Fruit fly (Drosophila melanogaster) whole organism, embryonic: ENCODE measurements around the gene stas.
A peak's percentile ranks its signal among the peaks of the same experiment; 100 is the strongest.

Experiments used
- CG11696 ChIP-seq: fragments of 200-800 bp; sonication (Bioruptor generic); IDR thresholded peaks from 2 replicates; pipeline ENCODE4 v1.3.6; 2022; ENCODE audit warnings: missing biosample characterization, missing genetic modification characterization
- CG12104 ChIP-seq: fragments of 200-800 bp; sonication (Bioruptor generic); optimal IDR thresholded peaks from 3 replicates; lab custom pipeline; 2016; ENCODE audit warnings: missing biosample characterization, missing genetic modification characterization
- CG12769 ChIP-seq: fragments of 200-800 bp; sonication (Bioruptor generic); optimal IDR thresholded peaks from 2 replicates; lab custom pipeline; 2019; ENCODE audit warnings: missing biosample characterization, mild to moderate bottlenecking, missing genetic modification characterization, moderate library complexity
- CG13123 ChIP-seq: fragments of 200-800 bp; sonication (Bioruptor generic); optimal IDR thresholded peaks from 2 replicates; lab custom pipeline; 2016; ENCODE audit warnings: missing biosample characterization, missing genetic modification characterization
- CG13287 ChIP-seq: fragments of 200-800 bp; sonication (Bioruptor generic); IDR thresholded peaks from 2 replicates; pipeline ENCODE4 v1.3.6; 2022; ENCODE audit warnings: missing biosample characterization, missing genetic modification characterization; ENCODE audit not compliant: partially characterized antibody
- CG1603 ChIP-seq: fragments of 200-800 bp; sonication (Bioruptor generic); optimal IDR thresholded peaks from 2 replicates; lab custom pipeline; 2019; ENCODE audit warnings: missing biosample characterization, mild to moderate bottlenecking, missing genetic modification characterization, moderate library complexity
- CG34376 ChIP-seq: fragments of 200-800 bp; sonication (Bioruptor generic); optimal IDR thresholded peaks from 2 replicates; lab custom pipeline; 2018; ENCODE audit warnings: missing biosample characterization, mild to moderate bottlenecking, missing genetic modification characterization
- CG3838 ChIP-seq: fragments of 200-800 bp; sonication (Bioruptor generic); optimal IDR thresholded peaks from 3 replicates; lab custom pipeline; 2016; ENCODE audit warnings: missing biosample characterization, missing genetic modification characterization
- CG3847 ChIP-seq: fragments of 200-800 bp; sonication (Bioruptor generic); IDR thresholded peaks from 2 replicates; pipeline ENCODE4 v1.3.6; 2022; ENCODE audit warnings: missing biosample characterization, missing genetic modification characterization
- CG4360 ChIP-seq: fragments of 200-800 bp; sonication (Bioruptor generic); IDR thresholded peaks from 2 replicates; pipeline ENCODE4 v1.3.6; 2022; ENCODE audit warnings: missing biosample characterization, missing genetic modification characterization
- CG6854 ChIP-seq: fragments of 200-800 bp; sonication (Bioruptor generic); optimal IDR thresholded peaks from 3 replicates; lab custom pipeline; 2017; ENCODE audit warnings: missing biosample characterization, mild to moderate bottlenecking, missing genetic modification characterization
- CG7271 ChIP-seq: fragments of 200-800 bp; sonication (Bioruptor generic); optimal IDR thresholded peaks from 2 replicates; lab custom pipeline; 2018; ENCODE audit warnings: missing biosample characterization, mild to moderate bottlenecking, missing genetic modification characterization, moderate library complexity
- D19B ChIP-seq: fragments of 200-800 bp; sonication (Bioruptor generic); optimal IDR thresholded peaks from 2 replicates; lab custom pipeline; 2017; ENCODE audit warnings: missing biosample characterization, mild to moderate bottlenecking, missing genetic modification characterization
- Doc2 ChIP-seq: fragments of 200-800 bp; sonication (Bioruptor generic); IDR thresholded peaks from 2 replicates; pipeline ENCODE4 v1.3.6; 2022; ENCODE audit warnings: missing biosample characterization, missing genetic modification characterization
- Drgx ChIP-seq: fragments of 200-800 bp; sonication (Bioruptor generic); IDR thresholded peaks from 2 replicates; pipeline ENCODE4 v1.3.6; 2022; ENCODE audit warnings: missing biosample characterization, missing genetic modification characterization
- HHEX ChIP-seq: fragments of 200-800 bp; sonication (Bioruptor generic); optimal IDR thresholded peaks from 3 replicates; lab custom pipeline; 2017; ENCODE audit warnings: missing biosample characterization, mild to moderate bottlenecking, missing genetic modification characterization, missing genetic modification reagents
- HLH3B ChIP-seq: fragments of 200-800 bp; sonication (Bioruptor generic); IDR thresholded peaks from 2 replicates; pipeline ENCODE4 v1.3.6; 2022; ENCODE audit warnings: missing biosample characterization, missing genetic modification characterization
- Lhr ChIP-seq: fragments of 200-800 bp; sonication (Bioruptor generic); optimal IDR thresholded peaks from 3 replicates; lab custom pipeline; 2017; ENCODE audit warnings: mild to moderate bottlenecking, missing biosample characterization, missing genetic modification reagents, missing genetic modification characterization
- Lim3 ChIP-seq: fragments of 200-800 bp; sonication (Bioruptor generic); IDR thresholded peaks from 2 replicates; pipeline ENCODE4 v1.3.6; 2022; ENCODE audit warnings: missing biosample characterization, missing genetic modification characterization
- Med ChIP-seq: fragments of 200-800 bp; sonication (Bioruptor generic); peaks from one replicate; lab custom pipeline; 2016; ENCODE audit warnings: missing biosample characterization, missing genetic modification characterization, mild to moderate bottlenecking, inconsistent platforms, moderate library complexity
- Nf-YC ChIP-seq: fragments of 200-800 bp; optimal IDR thresholded peaks from 3 replicates; lab custom pipeline; 2019; ENCODE audit warnings: missing biosample characterization, mild to moderate bottlenecking, missing genetic modification characterization, moderate library complexity
- NfI ChIP-seq: fragments of 200-800 bp; sonication (Bioruptor generic); optimal IDR thresholded peaks from 3 replicates; lab custom pipeline; 2018; ENCODE audit warnings: missing biosample characterization, mild to moderate bottlenecking, missing genetic modification characterization, moderate library complexity
- PHDP ChIP-seq: fragments of 200-800 bp; sonication (Bioruptor generic); optimal IDR thresholded peaks from 3 replicates; lab custom pipeline; 2018; ENCODE audit warnings: missing biosample characterization, mild to moderate bottlenecking, missing genetic modification characterization, moderate library complexity
- Pdp1 ChIP-seq, 2 experiments: fragments of 200-800 bp; sonication (Bioruptor generic); optimal IDR thresholded peaks; 3 replicates each; lab custom pipeline; 2016; ENCODE audit warnings: missing biosample characterization in 2 of 2, missing genetic modification characterization in 2 of 2, mild to moderate bottlenecking in 1 of 2, moderate library complexity in 1 of 2
- Rx ChIP-seq: fragments of 200-800 bp; sonication (Bioruptor generic); IDR thresholded peaks from 2 replicates; pipeline ENCODE4 v1.3.6; 2022; ENCODE audit warnings: missing biosample characterization, missing genetic modification characterization
- Usf ChIP-seq: fragments of 200-800 bp; sonication (Bioruptor generic); optimal IDR thresholded peaks from 2 replicates; lab custom pipeline; 2017; ENCODE audit warnings: missing genotype, missing biosample characterization, missing genetic modification characterization
- Xbp1 ChIP-seq: fragments of 200-800 bp; sonication (Bioruptor generic); optimal IDR thresholded peaks from 3 replicates; lab custom pipeline; 2016; ENCODE audit warnings: missing biosample characterization, mild to moderate bottlenecking, missing genetic modification characterization
- amos ChIP-seq: fragments of 200-800 bp; sonication (Bioruptor generic); IDR thresholded peaks from 2 replicates; pipeline ENCODE4 v1.3.6; 2022; ENCODE audit warnings: missing biosample characterization, missing genetic modification characterization; ENCODE audit not compliant: partially characterized antibody
- ato ChIP-seq: fragments of 200-800 bp; sonication (Bioruptor generic); IDR thresholded peaks from 2 replicates; pipeline ENCODE4 v1.3.6; 2022; ENCODE audit warnings: missing biosample characterization, missing genetic modification characterization; ENCODE audit not compliant: partially characterized antibody
- cato ChIP-seq: fragments of 200-800 bp; sonication (Bioruptor generic); optimal IDR thresholded peaks from 2 replicates; lab custom pipeline; 2016; ENCODE audit warnings: missing biosample characterization, missing genetic modification characterization, borderline replicate concordance
- chinmo ChIP-seq: fragments of 200-800 bp; sonication (Bioruptor generic); IDR thresholded peaks from 4 replicates; pipeline ENCODE4 v1.3.6; 2022; ENCODE audit warnings: missing biosample characterization, missing genetic modification characterization; ENCODE audit not compliant: partially characterized antibody
- dmrt11E ChIP-seq: fragments of 200-800 bp; sonication (Bioruptor generic); optimal IDR thresholded peaks from 3 replicates; lab custom pipeline; 2018; ENCODE audit warnings: missing biosample characterization, mild to moderate bottlenecking, missing genetic modification characterization, moderate library complexity
- fd96Cb ChIP-seq: fragments of 200-800 bp; sonication (Bioruptor generic); optimal IDR thresholded peaks from 2 replicates; lab custom pipeline; 2018; ENCODE audit warnings: missing biosample characterization, mild to moderate bottlenecking, missing genetic modification characterization, moderate library complexity
- gro ChIP-seq: fragments of 200-800 bp; sonication (Bioruptor generic); optimal IDR thresholded peaks from 2 replicates; lab custom pipeline; 2016; ENCODE audit warnings: missing biosample characterization, missing genetic modification characterization
- h ChIP-seq: fragments of >200 bp; optimal IDR thresholded peaks from 2 replicates; lab custom pipeline; 2017
- ind ChIP-seq: fragments of 200-800 bp; sonication (Bioruptor generic); optimal IDR thresholded peaks from 3 replicates; lab custom pipeline; 2016; ENCODE audit warnings: missing biosample characterization, missing genetic modification characterization
- mld ChIP-seq: fragments of 200-800 bp; sonication (Bioruptor generic); IDR thresholded peaks from 3 replicates; pipeline ENCODE4 v1.3.6; 2022; ENCODE audit warnings: missing biosample characterization, missing genetic modification characterization; ENCODE audit not compliant: partially characterized antibody
- nerfin-1 ChIP-seq: fragments of 200-800 bp; sonication (Bioruptor generic); optimal IDR thresholded peaks from 3 replicates; lab custom pipeline; 2019; ENCODE audit warnings: missing biosample characterization, mild to moderate bottlenecking, missing genetic modification characterization, moderate library complexity
- nom ChIP-seq: fragments of 200-800 bp; sonication (Bioruptor generic); optimal IDR thresholded peaks from 2 replicates; lab custom pipeline; 2017; ENCODE audit warnings: missing biosample characterization, missing genetic modification characterization, mild to moderate bottlenecking, moderate library complexity, missing genetic modification reagents
- p53 ChIP-seq: fragments of 200-800 bp; sonication (Bioruptor generic); optimal IDR thresholded peaks from 2 replicates; lab custom pipeline; 2016; ENCODE audit warnings: missing biosample characterization, missing genetic modification characterization
- sd ChIP-seq: fragments of 200-800 bp; sonication (Bioruptor generic); optimal IDR thresholded peaks from 3 replicates; lab custom pipeline; 2018; ENCODE audit warnings: missing biosample characterization, mild to moderate bottlenecking, missing genetic modification characterization, moderate library complexity
- sens ChIP-seq: fragments of 200-800 bp; sonication (Bioruptor generic); peaks from one replicate; lab custom pipeline; 2016; ENCODE audit warnings: missing biosample characterization, missing genetic modification characterization
- sens-2 ChIP-seq: fragments of 200-800 bp; sonication (Bioruptor generic); IDR thresholded peaks from 2 replicates; pipeline ENCODE4 v1.3.6; 2022; ENCODE audit warnings: missing biosample characterization, missing genetic modification characterization
- sr ChIP-seq: fragments of 200-800 bp; sonication (Bioruptor generic); IDR thresholded peaks from 3 replicates; pipeline ENCODE4 v1.3.6; 2022; ENCODE audit warnings: missing biosample characterization, missing genetic modification characterization
- ssp ChIP-seq: fragments of 200-800 bp; sonication (Bioruptor generic); IDR thresholded peaks from 2 replicates; pipeline ENCODE4 v1.3.6; 2022; ENCODE audit warnings: missing biosample characterization, missing genetic modification characterization
- tio ChIP-seq: fragments of 200-800 bp; sonication (Bioruptor generic); optimal IDR thresholded peaks from 2 replicates; lab custom pipeline; 2017; ENCODE audit warnings: missing biosample characterization, missing genetic modification characterization, inconsistent platforms
- vvl ChIP-seq: fragments of 200-800 bp; sonication (Bioruptor generic); IDR thresholded peaks from 2 replicates; pipeline ENCODE4 v1.3.6; 2022; ENCODE audit warnings: missing biosample characterization, missing genetic modification characterization
- wdn ChIP-seq: fragments of 200-800 bp; sonication (Bioruptor generic); IDR thresholded peaks from 2 replicates; pipeline ENCODE4 v1.3.6; 2022; ENCODE audit warnings: missing biosample characterization, missing genetic modification characterization
- yki ChIP-seq: fragments of >200 bp; optimal IDR thresholded peaks from 3 replicates; lab custom pipeline; 2018

The stas gene

DNA sequence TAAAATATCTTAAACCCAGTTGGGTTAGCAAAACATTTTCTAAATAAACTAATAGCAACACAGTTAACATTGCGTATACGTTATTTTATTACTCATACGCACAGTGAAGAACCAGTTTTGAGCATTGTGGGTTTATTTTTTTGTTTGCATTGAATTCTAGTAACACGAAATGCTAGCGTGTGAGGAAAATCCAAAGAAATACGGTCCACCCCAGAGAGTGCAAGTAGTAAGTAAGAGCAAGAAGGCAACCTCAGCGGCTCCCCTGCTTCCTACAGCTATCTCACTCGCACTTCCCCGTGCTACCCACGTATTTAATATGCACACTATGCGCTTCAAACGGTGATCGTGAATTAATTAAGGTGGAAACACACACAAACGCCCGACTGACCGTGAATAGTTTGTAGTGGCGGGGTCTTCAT, 2.7 kb downstream of the stas start (continued):
- TF ChIP-seq fd96Cb (tag; lab: Kevin White, UChicago) (peak; percentile 83), CG7271 (tag; lab: Kevin White, UChicago) (no peak), CG12104 (GFP tag; lab: Kevin White, UChicago) (peak; percentile 71), vvl (peak; percentile 89), NfI (GFP tag; lab: Kevin White, UChicago) (peak; percentile 92), dmrt11E (no peak), CG13123 (GFP tag; lab: Kevin White, UChicago) (peak; percentile 44), CG1603 (tag; lab: Kevin White, UChicago) (peak; percentile 81), Lhr (GFP tag; lab: Kevin White, UChicago) (peak; percentile 21), CG6854 (GFP tag; lab: Kevin White, UChicago) (peak; percentile 91), tio (peak; percentile 77), nerfin-1 (peak; percentile 86), Lim3 (GFP tag; lab: Robert Waterston, UW) (peak; percentile 25; the same call in 1 of the 2 replicates), ato (GFP tag; lab: Robert Waterston, UW) (no peak), CG4360 (peak; percentile 34; the same call in 1 of the 2 replicates), HHEX (peak; percentile 91), sens-2 (GFP tag; lab: Robert Waterston, UW) (no peak; the same call in 1 of the 2 replicates), CG3838 (GFP tag; lab: Kevin White, UChicago) (peak; percentile 37), CG34376 (GFP tag; lab: Kevin White, UChicago) (peak; percentile 90), h (no peak), D19B (GFP tag; lab: Kevin White, UChicago) (peak; percentile 80), sens (GFP tag; lab: Kevin White, UChicago) (peak; percentile 97), CG3847 (GFP tag; lab: Robert Waterston, UW) (peak; percentile 72), nom (GFP tag; lab: Kevin White, UChicago) (peak; percentile 81), HLH3B (GFP tag; lab: Robert Waterston, UW) (peak; percentile 78), wdn (GFP tag; lab: Robert Waterston, UW) (peak; percentile 74), yki (lab: Kevin White, UChicago) (no peak), ssp (GFP tag; lab: Robert Waterston, UW) (peak; percentile 51; the same call in 1 of the 2 replicates), gro (GFP tag; lab: Kevin White, UChicago) (peak; percentile 81), sd (tag; lab: Kevin White, UChicago) (peak; percentile 71), mld (GFP tag; lab: Robert Waterston, UW) (no peak), Xbp1 (GFP tag; lab: Kevin White, UChicago) (peak; percentile 76)

DNA sequence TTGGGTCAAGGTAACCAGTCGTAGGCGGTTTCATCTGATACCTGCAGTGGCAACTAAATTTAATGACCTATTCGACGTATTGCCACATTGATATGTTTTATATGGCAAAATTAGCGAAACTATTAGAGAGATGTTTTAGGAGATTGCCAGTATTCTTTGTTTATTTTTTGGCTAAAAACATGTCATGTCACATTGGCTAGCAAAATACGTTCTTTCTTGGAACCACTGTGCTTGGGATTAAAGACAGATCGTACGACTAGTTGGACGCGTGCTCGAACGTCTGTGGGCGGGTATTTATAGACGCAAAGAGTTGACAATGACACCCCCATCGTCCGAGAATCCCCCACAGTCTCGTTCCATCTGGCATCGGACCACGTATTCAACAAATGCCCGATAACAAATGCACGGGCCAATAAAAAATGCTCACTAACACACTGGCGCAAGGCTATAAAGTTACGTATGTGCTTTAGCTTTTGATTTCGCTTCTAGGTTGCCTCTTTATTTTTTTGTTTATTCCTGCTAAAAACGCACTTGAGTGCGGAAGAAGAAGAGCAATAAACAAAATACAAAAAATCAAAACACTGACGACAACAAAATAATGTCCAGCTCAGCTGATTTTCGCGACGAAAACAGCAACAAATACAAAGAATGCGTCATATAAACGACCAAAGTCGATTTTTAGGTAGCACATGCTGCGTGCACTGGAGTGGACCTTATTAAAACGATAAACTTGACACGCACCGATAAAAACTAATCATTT, 3.3 kb downstream of the stas start:
- no peak for TF ChIP-seq Usf (GFP tag; lab: Kevin White, UChicago)
- TF ChIP-seq ind: no peak
- no peak; the same call in 1 of the 2 replicates for TF ChIP-seq amos (GFP tag; lab: Robert Waterston, UW)
- TF ChIP-seq Rx (GFP tag; lab: Robert Waterston, UW): no peak
- TF ChIP-seq CG11696: 0 out of 2 replicates have a peak, but pooled peaks have one; percentile 10
- no peak for TF ChIP-seq Doc2 (GFP tag; lab: Robert Waterston, UW)
- TF ChIP-seq sr: peak; percentile 80
- TF ChIP-seq cato (GFP tag; lab: Kevin White, UChicago): no peak
- no peak for TF ChIP-seq Nf-YC
- TF ChIP-seq p53 (GFP tag; lab: Kevin White, UChicago): peak; percentile 10
- TF ChIP-seq CG13287: peak; percentile 17; the same call in 1 of the 2 replicates
- TF ChIP-seq wdn (GFP tag; lab: Robert Waterston, UW): no peak
- TF ChIP-seq chinmo (GFP tag; lab: Robert Waterston, UW): peak; percentile 84
- peak in 1 of 2 experiments; percentile 19 for TF ChIP-seq Pdp1 (GFP tag; optimal IDR thresholded peaks at IDR 0.05; lab: Kevin White, UChicago)
- TF ChIP-seq Med (GFP tag; lab: Kevin White, UChicago): peak; percentile 0
- no peak for TF ChIP-seq PHDP (tag; lab: Kevin White, UChicago)
- peak; percentile 52 for TF ChIP-seq CG12769 (tag; lab: Kevin White, UChicago)
- peak; percentile 57 for TF ChIP-seq Drgx
